Fruit fly (Drosophila melanogaster): ENCODE measurements around the gene SdicA.

The SdicA gene

dm6 chrX:20162586-20162985, 39.1 kb downstream of the SdicA start (continued):
- TF ChIP-seq CG14860 (GFP tag; IDR thresholded peaks at IDR 0.05; ENCODE audit: partially characterized antibody) = no peak
- TF ChIP-seq usp (GFP tag; optimal IDR thresholded peaks at IDR 0.05) = no peak
- TF ChIP-seq TFAM (GFP tag; optimal IDR thresholded peaks at IDR 0.05) = no peak
- no peak for TF ChIP-seq Ets65A (GFP tag)
- no peak for TF ChIP-seq Hand (GFP tag; optimal IDR thresholded peaks at IDR 0.05)
- TF ChIP-seq CG17186 (GFP tag; optimal IDR thresholded peaks at IDR 0.05) = peak; percentile 32
- no peak for TF ChIP-seq CG32772 (GFP tag; IDR thresholded peaks at IDR 0.05)
- no peak for TF ChIP-seq tio (GFP tag; optimal IDR thresholded peaks at IDR 0.05)
- no peak for TF ChIP-seq Pdp1 (GFP tag; optimal IDR thresholded peaks at IDR 0.05)
- no peak for TF ChIP-seq CG13624 (GFP tag; optimal IDR thresholded peaks at IDR 0.05)
- TF ChIP-seq dan (GFP tag; IDR thresholded peaks at IDR 0.05) = no peak
- TF ChIP-seq CG13775 (GFP tag; optimal IDR thresholded peaks at IDR 0.05) = no peak
- no peak for TF ChIP-seq bigmax (GFP tag; optimal IDR thresholded peaks at IDR 0.05)
- TF ChIP-seq ERR (GFP tag; optimal IDR thresholded peaks at IDR 0.05) = no peak
- TF ChIP-seq CG2129 (GFP tag; IDR thresholded peaks at IDR 0.05; ENCODE audit: partially characterized antibody) = no peak
- no peak for TF ChIP-seq B-H2 (GFP tag; optimal IDR thresholded peaks at IDR 0.05)
- TF ChIP-seq CG13894 (tag; optimal IDR thresholded peaks at IDR 0.05) = no peak
- TF ChIP-seq CG2199 (GFP tag; IDR thresholded peaks at IDR 0.05) = no peak
- TF ChIP-seq D19A (tag; optimal IDR thresholded peaks at IDR 0.05) = no peak
- TF ChIP-seq mam (GFP tag; optimal IDR thresholded peaks at IDR 0.05) = no peak
- TF ChIP-seq CG4424 (GFP tag; optimal IDR thresholded peaks at IDR 0.05) = no peak
- no peak for TF ChIP-seq Camta (GFP tag; optimal IDR thresholded peaks at IDR 0.05)
- no peak for TF ChIP-seq CG17328 (GFP tag; IDR thresholded peaks at IDR 0.05)
- no peak for TF ChIP-seq Lhr (GFP tag; optimal IDR thresholded peaks at IDR 0.05)
- TF ChIP-seq CG4282 (GFP tag; optimal IDR thresholded peaks at IDR 0.05) = no peak
- no peak for TF ChIP-seq CG34422 (GFP tag; IDR thresholded peaks at IDR 0.05)
- no peak for TF ChIP-seq jing (GFP tag; optimal IDR thresholded peaks at IDR 0.05)
- TF ChIP-seq CTCF (GFP tag; optimal IDR thresholded peaks at IDR 0.05) = no peak
- no peak for TF ChIP-seq CG17568 (GFP tag; optimal IDR thresholded peaks at IDR 0.05)
- TF ChIP-seq HmgZ (tag; optimal IDR thresholded peaks at IDR 0.05) = no peak
- TF ChIP-seq schlank (tag; optimal IDR thresholded peaks at IDR 0.05) = no peak
- no peak for TF ChIP-seq gcm (GFP tag; optimal IDR thresholded peaks at IDR 0.05)
- no peak for TF ChIP-seq CG10654 (GFP tag; optimal IDR thresholded peaks at IDR 0.05)
- no peak for TF ChIP-seq dmrt11E (tag; optimal IDR thresholded peaks at IDR 0.05)
- TF ChIP-seq stwl (tag; optimal IDR thresholded peaks at IDR 0.05) = peak; percentile 32
- no peak for TF ChIP-seq CG7556 (GFP tag; optimal IDR thresholded peaks at IDR 0.05)
- TF ChIP-seq Dll (GFP tag; IDR thresholded peaks at IDR 0.05; ENCODE audit: partially characterized antibody) = 0 out of 4 replicates have a peak, but pooled peaks have one; percentile 20
- no peak for TF ChIP-seq ranshi (GFP tag; IDR thresholded peaks at IDR 0.05)
- no peak for TF ChIP-seq lbe (GFP tag; optimal IDR thresholded peaks at IDR 0.05)
- TF ChIP-seq esg (GFP tag; conservative IDR thresholded peaks at IDR 0.05) = no peak
- TF ChIP-seq CG31365 (tag; optimal IDR thresholded peaks at IDR 0.05) = no peak
- TF ChIP-seq CG10366 (GFP tag; IDR thresholded peaks at IDR 0.05) = no peak
- no peak for TF ChIP-seq CG10321 (GFP tag; IDR thresholded peaks at IDR 0.05)
- TF ChIP-seq amos (GFP tag; IDR thresholded peaks at IDR 0.05; ENCODE audit: partially characterized antibody) = peak; percentile 36; the same call in 1 of the 2 replicates
- TF ChIP-seq CG15073 (GFP tag; optimal IDR thresholded peaks at IDR 0.05) = no peak
- TF ChIP-seq CG30403 (GFP tag; optimal IDR thresholded peaks at IDR 0.05) = no peak
- no peak for TF ChIP-seq BtbVII (GFP tag; optimal IDR thresholded peaks at IDR 0.05)
- no peak for TF ChIP-seq wor (GFP tag; IDR thresholded peaks at IDR 0.05)
- no peak for TF ChIP-seq sim (GFP tag; IDR thresholded peaks at IDR 0.05)
- no peak for TF ChIP-seq hb (GFP tag; IDR thresholded peaks at IDR 0.05; ENCODE audit: partially characterized antibody)
- TF ChIP-seq BEAF-32 (GFP tag; optimal IDR thresholded peaks at IDR 0.05) = peak; percentile 44
- TF ChIP-seq mirr (GFP tag; optimal IDR thresholded peaks at IDR 0.05) = no peak

Data from whole organism, embryonic.